Fruit fly (Drosophila melanogaster) whole organism, embryonic: ENCODE results near the gene CG42335.

Experiments
- Ada2b ChIP-seq: fragments of 200-800 bp; sonication (Bioruptor generic); IDR thresholded peaks from 2 replicates; pipeline ENCODE4 v1.3.6; 2022; ENCODE audit warnings: missing biosample characterization, missing genetic modification characterization
- Aef1 ChIP-seq: fragments of 200-800 bp; sonication (Bioruptor generic); IDR thresholded peaks from 3 replicates; pipeline ENCODE4 v1.3.6; 2022; ENCODE audit warnings: missing biosample characterization, missing genetic modification characterization
- Blimp-1 ChIP-seq: fragments of 200-800 bp; sonication (Bioruptor generic); optimal IDR thresholded peaks from 3 replicates; lab custom pipeline; 2018; ENCODE audit warnings: missing biosample characterization, missing genetic modification characterization, mild to moderate bottlenecking, moderate library complexity, missing genetic modification reagents
- BtbVII ChIP-seq: fragments of 200-800 bp; sonication (Bioruptor generic); optimal IDR thresholded peaks from 3 replicates; lab custom pipeline; 2017; ENCODE audit warnings: missing biosample characterization, mild to moderate bottlenecking, missing genetic modification characterization
- Bteb2 ChIP-seq: fragments of 200-800 bp; sonication (Bioruptor generic); optimal IDR thresholded peaks from 2 replicates; lab custom pipeline; 2016; ENCODE audit warnings: missing biosample characterization, missing genetic modification characterization
- CG10147 ChIP-seq: fragments of 200-800 bp; sonication (Bioruptor generic); optimal IDR thresholded peaks from 2 replicates; lab custom pipeline; 2019; ENCODE audit warnings: missing biosample characterization, mild to moderate bottlenecking, missing genetic modification characterization, moderate library complexity
- CG10209 ChIP-seq: fragments of 200-800 bp; sonication (Bioruptor generic); optimal IDR thresholded peaks from 3 replicates; lab custom pipeline; 2017; ENCODE audit warnings: missing biosample characterization, mild to moderate bottlenecking, missing genetic modification characterization, missing genetic modification reagents
- CG10267 ChIP-seq: fragments of 200-800 bp; sonication (Bioruptor generic); optimal IDR thresholded peaks from 2 replicates; lab custom pipeline; 2018; ENCODE audit warnings: missing biosample characterization, mild to moderate bottlenecking, missing genetic modification characterization, moderate library complexity
- CG10431 ChIP-seq: fragments of 200-800 bp; sonication (Bioruptor generic); optimal IDR thresholded peaks from 3 replicates; lab custom pipeline; 2018; ENCODE audit warnings: missing biosample characterization, mild to moderate bottlenecking, missing genetic modification characterization
- CG10462 ChIP-seq: fragments of 200-800 bp; sonication (Bioruptor generic); optimal IDR thresholded peaks from 2 replicates; lab custom pipeline; 2016; ENCODE audit warnings: missing biosample characterization, missing genetic modification characterization
- CG10543 ChIP-seq: fragments of 200-800 bp; sonication (Bioruptor generic); optimal IDR thresholded peaks from 3 replicates; lab custom pipeline; 2017; ENCODE audit warnings: missing biosample characterization, mild to moderate bottlenecking, missing genetic modification characterization, moderate library complexity
- CG11695 ChIP-seq: fragments of 200-800 bp; sonication (Bioruptor generic); IDR thresholded peaks from 3 replicates; pipeline ENCODE4 v1.3.6; 2022; ENCODE audit warnings: missing biosample characterization, missing genetic modification characterization
- CG12071 ChIP-seq: fragments of 200-800 bp; sonication (Bioruptor generic); optimal IDR thresholded peaks from 3 replicates; lab custom pipeline; 2018; ENCODE audit warnings: missing biosample characterization, mild to moderate bottlenecking, missing genetic modification characterization
- CG13296 ChIP-seq: fragments of 200-800 bp; sonication (Bioruptor generic); optimal IDR thresholded peaks from 3 replicates; lab custom pipeline; 2018; ENCODE audit warnings: missing biosample characterization, mild to moderate bottlenecking, missing genetic modification characterization
- CG14441 ChIP-seq: fragments of 200-800 bp; sonication (Bioruptor generic); IDR thresholded peaks from 2 replicates; pipeline ENCODE4 v1.3.6; 2022; ENCODE audit warnings: missing biosample characterization, missing genetic modification characterization
- CG15073 ChIP-seq: fragments of 200-800 bp; sonication (Bioruptor generic); optimal IDR thresholded peaks from 2 replicates; lab custom pipeline; 2016; ENCODE audit warnings: missing biosample characterization, missing genetic modification characterization
- CG1529 ChIP-seq: fragments of 200-800 bp; sonication (Bioruptor generic); optimal IDR thresholded peaks from 3 replicates; lab custom pipeline; 2018; ENCODE audit warnings: missing biosample characterization, missing genetic modification characterization
- CG1602 ChIP-seq: fragments of 200-800 bp; sonication (Bioruptor generic); optimal IDR thresholded peaks from 3 replicates; lab custom pipeline; 2016; ENCODE audit warnings: missing biosample characterization, missing genetic modification characterization
- CG16863 ChIP-seq: fragments of 200-800 bp; sonication (Bioruptor generic); optimal IDR thresholded peaks from 3 replicates; lab custom pipeline; 2016; ENCODE audit warnings: missing biosample characterization, missing genetic modification characterization
- CG17328 ChIP-seq: fragments of 200-800 bp; sonication (Bioruptor generic); IDR thresholded peaks from 2 replicates; pipeline ENCODE4 v1.3.6; 2022; ENCODE audit warnings: missing biosample characterization, missing genetic modification characterization
- CG17361 ChIP-seq: fragments of 200-800 bp; sonication (Bioruptor generic); IDR thresholded peaks from 3 replicates; pipeline ENCODE4 v1.3.6; 2022; ENCODE audit warnings: missing biosample characterization, missing genetic modification characterization
- CG2116 ChIP-seq: fragments of 200-800 bp; sonication (Bioruptor generic); optimal IDR thresholded peaks from 3 replicates; lab custom pipeline; 2018; ENCODE audit warnings: missing biosample characterization, mild to moderate bottlenecking, missing genetic modification characterization
- CG2712 ChIP-seq: fragments of 200-800 bp; optimal IDR thresholded peaks from 3 replicates; lab custom pipeline; 2019; ENCODE audit warnings: missing biosample characterization, mild to moderate bottlenecking, missing genetic modification characterization, moderate library complexity
- CG30403 ChIP-seq: fragments of 200-800 bp; sonication (Bioruptor generic); optimal IDR thresholded peaks from 3 replicates; lab custom pipeline; 2016; ENCODE audit warnings: missing biosample characterization, missing genetic modification characterization
- CG32532 ChIP-seq: fragments of 200-800 bp; sonication (Bioruptor generic); IDR thresholded peaks from 2 replicates; pipeline ENCODE4 v1.3.6; 2022; ENCODE audit warnings: missing biosample characterization, missing genetic modification characterization
- CG3847 ChIP-seq: fragments of 200-800 bp; sonication (Bioruptor generic); IDR thresholded peaks from 2 replicates; pipeline ENCODE4 v1.3.6; 2022; ENCODE audit warnings: missing biosample characterization, missing genetic modification characterization
- CG6654 ChIP-seq: fragments of 200-800 bp; sonication (Bioruptor generic); optimal IDR thresholded peaks from 2 replicates; lab custom pipeline; 2017; ENCODE audit warnings: missing biosample characterization, mild to moderate bottlenecking, missing genetic modification characterization
- CG7839 ChIP-seq: fragments of 200-800 bp; sonication (Bioruptor generic); optimal IDR thresholded peaks from 3 replicates; lab custom pipeline; 2018; ENCODE audit warnings: missing biosample characterization, mild to moderate bottlenecking, missing genetic modification characterization, moderate library complexity
- D19B ChIP-seq: fragments of 200-800 bp; sonication (Bioruptor generic); optimal IDR thresholded peaks from 2 replicates; lab custom pipeline; 2017; ENCODE audit warnings: missing biosample characterization, mild to moderate bottlenecking, missing genetic modification characterization
- Dbx ChIP-seq: fragments of 200-800 bp; sonication (Bioruptor generic); IDR thresholded peaks from 3 replicates; pipeline ENCODE4 v1.3.6; 2022; ENCODE audit warnings: missing biosample characterization, missing genetic modification characterization
- Lpt ChIP-seq: fragments of >200 bp; optimal IDR thresholded peaks from 2 replicates; lab custom pipeline; 2018; ENCODE audit warnings: missing biosample characterization, missing genetic modification characterization
- Meics ChIP-seq: fragments of 200-800 bp; sonication (Bioruptor generic); optimal IDR thresholded peaks from 2 replicates; lab custom pipeline; 2017; ENCODE audit warnings: missing biosample characterization, mild to moderate bottlenecking, missing genetic modification characterization
- Pdp1 ChIP-seq, 2 experiments: fragments of 200-800 bp; sonication (Bioruptor generic); optimal IDR thresholded peaks; 3 replicates each; lab custom pipeline; 2016; ENCODE audit warnings: missing biosample characterization in 2 of 2, missing genetic modification characterization in 2 of 2, mild to moderate bottlenecking in 1 of 2, moderate library complexity in 1 of 2
- Tbp ChIP-seq: fragments of >200 bp; optimal IDR thresholded peaks from 2 replicates; lab custom pipeline; 2018; ENCODE audit warnings: missing biosample characterization, missing genetic modification characterization
- Trl ChIP-seq, 3 experiments: fragments of >200 bp in 2 of 3; fragments of 200-800 bp in 1 of 3; sonication (Bioruptor generic) in 1 of 3; optimal IDR thresholded peaks; 2 replicates in 1 of 3; 3 replicates in 2 of 3; lab custom pipeline; 2016 to 2017; ENCODE audit warnings: missing biosample characterization in 1 of 3, missing genetic modification characterization in 1 of 3
- ase ChIP-seq: fragments of 200-800 bp; sonication (Bioruptor generic); IDR thresholded peaks from 3 replicates; pipeline ENCODE4 v1.3.6; 2022; ENCODE audit warnings: missing biosample characterization, missing genetic modification characterization
- bab2 ChIP-seq: fragments of 200-800 bp; sonication (Bioruptor generic); optimal IDR thresholded peaks from 2 replicates; lab custom pipeline; 2016; ENCODE audit warnings: missing biosample characterization, missing genetic modification characterization
- br ChIP-seq: fragments of >200 bp; optimal IDR thresholded peaks from 2 replicates; lab custom pipeline; 2017
- ems ChIP-seq: fragments of 200-800 bp; sonication (Bioruptor generic); optimal IDR thresholded peaks from 3 replicates; lab custom pipeline; 2016; ENCODE audit warnings: missing biosample characterization, missing genetic modification characterization
- grn ChIP-seq: fragments of 200-800 bp; sonication (Bioruptor generic); optimal IDR thresholded peaks from 3 replicates; lab custom pipeline; 2017; ENCODE audit warnings: missing biosample characterization, missing genetic modification characterization
- gro ChIP-seq: fragments of 200-800 bp; sonication (Bioruptor generic); optimal IDR thresholded peaks from 2 replicates; lab custom pipeline; 2016; ENCODE audit warnings: missing biosample characterization, missing genetic modification characterization
- lola ChIP-seq, 3 experiments: fragments of >200 bp in 2 of 3; fragments of 200-800 bp in 1 of 3; sonication (Bioruptor generic) in 1 of 3; optimal IDR thresholded peaks; 2 replicates each; lab custom pipeline; 2017 to 2019; ENCODE audit warnings: missing biosample characterization in 3 of 3, missing genetic modification characterization in 3 of 3, mild to moderate bottlenecking in 1 of 3, moderate library complexity in 1 of 3
- maf-S ChIP-seq: fragments of 200-800 bp; sonication (Bioruptor generic); optimal IDR thresholded peaks from 2 replicates; lab custom pipeline; 2016; ENCODE audit warnings: missing biosample characterization, missing genetic modification characterization
- nmo ChIP-seq: fragments of 200-800 bp; sonication (Bioruptor generic); optimal IDR thresholded peaks from 2 replicates; lab custom pipeline; 2018; ENCODE audit warnings: missing biosample characterization, mild to moderate bottlenecking, missing genetic modification characterization, moderate library complexity
- pan ChIP-seq, 4 experiments: fragments of >200 bp in 3 of 4; fragments of 200-800 bp in 1 of 4; sonication (Bioruptor generic) in 1 of 4; optimal IDR thresholded peaks in 3 of 4; IDR thresholded peaks in 1 of 4; 2 replicates each; pipeline versions ENCODE4 v1.3.6 to Lab custom; 2017 to 2022; ENCODE audit warnings: missing biosample characterization in 2 of 4, missing genetic modification characterization in 2 of 4, mixed read lengths in 1 of 4
- prd ChIP-seq, 3 experiments: fragments of >200 bp in 2 of 3; fragments of 200-800 bp in 1 of 3; sonication (Bioruptor generic) in 1 of 3; optimal IDR thresholded peaks in 2 of 3; IDR thresholded peaks in 1 of 3; 2 replicates in 2 of 3; 3 replicates in 1 of 3; pipeline versions ENCODE4 v1.3.6 to Lab custom; 2017 to 2022; ENCODE audit warnings: missing biosample characterization in 1 of 3, missing genetic modification characterization in 1 of 3
- sob ChIP-seq: fragments of 200-800 bp; sonication (Bioruptor generic); IDR thresholded peaks from 2 replicates; pipeline ENCODE4 v1.3.6; 2022; ENCODE audit warnings: missing biosample characterization, missing genetic modification characterization
- twi ChIP-seq: fragments of 200-800 bp; optimal IDR thresholded peaks from 2 replicates; lab custom pipeline; 2019; ENCODE audit warnings: missing biosample characterization, mild to moderate bottlenecking, missing genetic modification characterization, moderate library complexity

CG42335 gene

DNA sequence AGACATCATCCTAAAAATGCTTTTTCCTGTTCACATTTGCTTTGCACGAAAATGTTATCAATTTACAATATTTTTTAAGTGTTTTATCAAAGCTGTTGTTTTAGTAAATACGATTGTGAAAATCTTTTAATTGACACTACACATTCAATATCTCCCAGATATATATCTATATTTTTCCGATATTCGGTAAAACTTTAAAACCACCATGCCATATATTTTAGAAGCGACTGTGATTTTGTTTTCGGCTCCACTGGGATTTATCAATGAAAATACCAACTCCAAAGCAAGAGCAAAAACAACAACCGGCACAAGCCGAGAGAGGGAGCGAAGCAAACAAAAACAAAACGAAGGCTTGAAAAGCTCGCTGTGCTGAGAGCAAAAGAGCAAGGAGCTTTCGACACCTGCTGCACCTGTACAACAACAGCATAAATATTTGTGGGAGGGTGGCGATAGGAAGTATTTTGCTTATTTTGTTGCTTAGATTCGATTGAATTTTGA is 38.6 kb upstream of the CG42335 start (continued):
- TF ChIP-seq CG10209 (GFP tag; lab: Kevin White, UChicago) (peak; percentile 42), bab2 (GFP tag; lab: Kevin White, UChicago) (peak; percentile 16), CG17328 (GFP tag; lab: Robert Waterston, UW) (no peak), CG10267 (tag; lab: Kevin White, UChicago) (peak; percentile 20), Ada2b (GFP tag; lab: Robert Waterston, UW) (0 out of 2 replicates have a peak, but pooled peaks have one; percentile 31), CG1602 (peak; percentile 4), CG15073 (GFP tag; lab: Kevin White, UChicago) (peak; percentile 90), sob (GFP tag; lab: Robert Waterston, UW) (peak; percentile 38; the same call in 1 of the 2 replicates), Aef1 (GFP tag; lab: Robert Waterston, UW) (peak; percentile 49; the same call in 2 of the 3 replicates), twi (tag; lab: Kevin White, UChicago) (no peak), CG6654 (GFP tag; lab: Kevin White, UChicago) (peak; percentile 0), gro (peak; percentile 11), CG13296 (GFP tag; lab: Kevin White, UChicago) (peak; percentile 53), D19B (peak; percentile 1), BtbVII (GFP tag; lab: Kevin White, UChicago) (no peak), CG2712 (tag; lab: Kevin White, UChicago) (peak; percentile 45), CG10431 (no peak), Lpt (no peak), CG2116 (GFP tag; lab: Kevin White, UChicago) (peak; percentile 32), Dbx (GFP tag; lab: Robert Waterston, UW) (no peak), CG14441 (peak; percentile 52; the same call in 1 of the 2 replicates), ems (peak; percentile 43), nmo (GFP tag; lab: Kevin White, UChicago) (peak; percentile 31), ase (GFP tag; lab: Robert Waterston, UW) (peak; percentile 57; the same call in 2 of the 3 replicates), CG32532 (peak; percentile 56; the same call in 1 of the 2 replicates), CG16863 (GFP tag; lab: Kevin White, UChicago) (peak; percentile 30), CG30403 (GFP tag; lab: Kevin White, UChicago) (peak; percentile 65), pan (optimal IDR thresholded peaks at IDR 0.05; lab: Kevin White, UChicago) (no peak), pan (GFP tag; optimal IDR thresholded peaks at IDR 0.05 in 1 of 2, IDR thresholded peaks at IDR 0.05 in 1 of 2) (peak in 1 of 2 experiments; percentile 41), CG10543 (no peak), br (lab: Kevin White, UChicago) (no peak), CG10147 (peak; percentile 52), CG3847 (GFP tag; lab: Robert Waterston, UW) (peak; percentile 25; the same call in 1 of the 2 replicates), CG1529 (GFP tag; lab: Kevin White, UChicago) (peak; percentile 9), Tbp (GFP tag; lab: Kevin White, UChicago) (no peak), prd (optimal IDR thresholded peaks at IDR 0.05; lab: Kevin White, UChicago) (no peak), prd (GFP tag; IDR thresholded peaks at IDR 0.05; lab: Robert Waterston, UW) (0 out of 3 replicates have a peak, but pooled peaks have one; percentile 11), lola (GFP tag; optimal IDR thresholded peaks at IDR 0.05; lab: Kevin White, UChicago) (peak in 1 of 3 experiments; percentile 20), grn (GFP tag; lab: Kevin White, UChicago) (no peak), Meics (GFP tag; lab: Kevin White, UChicago) (peak; percentile 68), Bteb2 (GFP tag; lab: Kevin White, UChicago) (peak; percentile 33), Blimp-1 (GFP tag; lab: Kevin White, UChicago) (peak; percentile 48), CG7839 (peak; percentile 64), CG17361 (GFP tag; lab: Robert Waterston, UW) (peak; percentile 68; the same call in 2 of the 3 replicates), Pdp1 (GFP tag; optimal IDR thresholded peaks at IDR 0.05; lab: Kevin White, UChicago) (peak; percentile 15 to 16), CG12071 (GFP tag; lab: Kevin White, UChicago) (peak; percentile 16), Trl (optimal IDR thresholded peaks at IDR 0.05; lab: Kevin White, UChicago) (peak; percentile 59 to 73), Trl (GFP tag; optimal IDR thresholded peaks at IDR 0.05; lab: Kevin White, UChicago) (peak; percentile 27), maf-S (GFP tag; lab: Kevin White, UChicago) (no peak), CG10462 (GFP tag; lab: Kevin White, UChicago) (peak; percentile 3), CG11695 (peak; percentile 54; the same call in 2 of the 3 replicates)
